Fruit fly (Drosophila melanogaster) whole organism, adult: ENCODE data around the gene CG46304.

Experiments used
- CG1620 ChIP-seq: fragments of 200-800 bp; sonication (Bioruptor generic); optimal IDR thresholded peaks from 2 replicates; lab custom pipeline; 2016; ENCODE audit warnings: missing biosample characterization, missing genetic modification characterization
- kay ChIP-seq: fragments of 200-800 bp; sonication (Bioruptor generic); peaks from one replicate; lab custom pipeline; 2016; ENCODE audit warnings: missing biosample characterization, missing genetic modification characterization, borderline replicate concordance

DNA sequence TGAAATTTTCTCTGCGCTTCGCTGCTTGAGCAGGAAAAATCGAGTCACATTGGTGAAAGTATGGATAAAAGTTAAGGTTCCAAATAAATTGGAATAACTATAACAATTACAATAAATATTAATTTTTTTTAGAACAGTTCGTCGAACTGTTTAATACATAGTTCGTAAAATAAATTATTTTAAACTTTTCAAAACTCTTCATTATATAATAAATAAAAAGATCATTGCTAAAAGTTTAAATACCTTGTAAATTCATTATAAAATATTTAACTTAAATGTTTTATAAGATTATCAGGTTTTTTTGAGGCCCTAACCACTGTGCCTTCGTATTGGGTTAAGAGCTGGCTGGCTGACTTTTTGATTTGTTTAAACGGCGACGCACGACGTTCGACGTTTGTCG lies 26.6 kb upstream of the CG46304 start:
- TF ChIP-seq CG1620 (no peak), kay (GFP tag; lab: Kevin White, UChicago) (no peak)
